Worm (Caenorhabditis elegans) whole organism, midembryonic: ENCODE measurements around the gene K01A12.2.

Source experiments
- cog-1 ChIP-seq: sonication (generic microtip); optimal IDR thresholded peaks from 2 replicates; lab custom pipeline; 2016; ENCODE audit warnings: missing genetic modification characterization, missing compliant biosample characterization
- flt-1 ChIP-seq: fragments of 200-800 bp; sonication (Bioruptor generic); IDR thresholded peaks from 2 replicates; pipeline ENCODE4 v1.3.6; 2022; ENCODE audit warnings: missing genetic modification characterization, missing compliant biosample characterization
- klf-2 ChIP-seq: fragments of 200-800 bp; sonication (Bioruptor generic); conservative IDR thresholded peaks from 2 replicates; pipeline ENCODE4 v1.3.6; 2022; ENCODE audit warnings: missing genetic modification reagents, missing genetic modification characterization, missing compliant biosample characterization
- med-1 ChIP-seq: sonication (generic microtip); optimal IDR thresholded peaks from 2 replicates; lab custom pipeline; 2017; ENCODE audit warnings: missing genetic modification characterization, mild to moderate bottlenecking, missing compliant biosample characterization, antibody characterized with exemption, missing genetic modification reagents; ENCODE audit not compliant: insufficient read depth
- ref-1 ChIP-seq: fragments of 200-800 bp; sonication (Bioruptor generic); conservative IDR thresholded peaks from 2 replicates; pipeline ENCODE4 v1.3.6; 2022; ENCODE audit warnings: missing genetic modification reagents, missing genetic modification characterization, missing compliant biosample characterization
- tab-1 ChIP-seq: fragments of 200-800 bp; sonication (Bioruptor generic); IDR thresholded peaks from 2 replicates; pipeline ENCODE4 v1.3.6; 2022; ENCODE audit warnings: missing genetic modification characterization, missing compliant biosample characterization
- ztf-23 ChIP-seq: fragments of 200-800 bp; sonication (Bioruptor generic); IDR thresholded peaks from 2 replicates; pipeline ENCODE4 v1.3.6; 2022; ENCODE audit warnings: missing genetic modification reagents, missing genetic modification characterization, missing compliant biosample characterization
- ztf-29 ChIP-seq: fragments of 200-800 bp; sonication (Bioruptor generic); IDR thresholded peaks from 2 replicates; pipeline ENCODE4 v1.3.6; 2022; ENCODE audit warnings: missing genetic modification reagents, missing genetic modification characterization, missing compliant biosample characterization

- TF ChIP-seq ztf-29 (GFP tag; lab: Robert Waterston, UW) = no peak
- no peak for TF ChIP-seq flt-1 (GFP tag; lab: Robert Waterston, UW)
- TF ChIP-seq ztf-23 (GFP tag; lab: Robert Waterston, UW) = no peak
- no peak for TF ChIP-seq cog-1 (tag; lab: Kevin White, UChicago)
- no peak for TF ChIP-seq med-1 (GFP tag; lab: Kevin White, UChicago)
- TF ChIP-seq klf-2 (GFP tag; lab: Robert Waterston, UW) = no peak
- TF ChIP-seq tab-1 (GFP tag; lab: Robert Waterston, UW) = no peak
- TF ChIP-seq ref-1 (GFP tag; lab: Robert Waterston, UW) = no peak
Observed at ce11 chrX:8601235-8601634, 11.9 kb upstream of the K01A12.2 start, which contains the start of gene F18E9.1.
